Worm (Caenorhabditis elegans): ENCODE data around the gene T07D4.5.

- TF ChIP-seq nhr-25 (tag; optimal IDR thresholded peaks at IDR 0.05) (no peak), skn-1 (tag; optimal IDR thresholded peaks at IDR 0.05) (no peak), jun-1 (tag; optimal IDR thresholded peaks at IDR 0.05) (no peak), ceh-28 (tag; optimal IDR thresholded peaks at IDR 0.05) (no peak), ceh-16 (tag; optimal IDR thresholded peaks at IDR 0.05) (no peak), lin-39 (tag; optimal IDR thresholded peaks at IDR 0.05) (no peak), unc-39 (tag; optimal IDR thresholded peaks at IDR 0.05) (no peak), ztf-11 (tag; optimal IDR thresholded peaks at IDR 0.05) (no peak), nhr-76 (tag; optimal IDR thresholded peaks at IDR 0.05) (no peak), nhr-28 (tag; optimal IDR thresholded peaks at IDR 0.05) (no peak), ama-1 (optimal IDR thresholded peaks at IDR 0.05) (no peak)
Observed at ce11 chrII:8891042-8891441, 6.9 kb upstream of the T07D4.5 start.

Measured in whole organism, L3 larva.